Fruit fly (Drosophila melanogaster) whole organism, prepupa: ENCODE results near the gene GlnRS.
A peak's percentile ranks its signal among the peaks of the same experiment; 100 is the strongest.

Experiments
- Blimp-1 ChIP-seq: fragments of 200-800 bp; sonication (Bioruptor generic); optimal IDR thresholded peaks from 3 replicates; lab custom pipeline; 2017; ENCODE audit warnings: missing biosample characterization, missing genetic modification characterization, mild to moderate bottlenecking, moderate library complexity, missing genetic modification reagents
- CG10631 ChIP-seq: fragments of 200-800 bp; sonication (Bioruptor generic); optimal IDR thresholded peaks from 2 replicates; lab custom pipeline; 2016; ENCODE audit warnings: missing biosample characterization, missing genetic modification characterization
- CG10669 ChIP-seq: fragments of 200-800 bp; sonication (Bioruptor generic); optimal IDR thresholded peaks from 3 replicates; lab custom pipeline; 2018; ENCODE audit warnings: missing biosample characterization, mild to moderate bottlenecking, missing genetic modification characterization, moderate library complexity
- CG11294 ChIP-seq: fragments of 200-800 bp; sonication (Bioruptor generic); IDR thresholded peaks from 2 replicates; pipeline ENCODE4 v1.3.6; 2022; ENCODE audit warnings: missing biosample characterization, missing genetic modification characterization
- CG11762 ChIP-seq: fragments of 200-800 bp; sonication (Bioruptor generic); optimal IDR thresholded peaks from 3 replicates; lab custom pipeline; 2016; ENCODE audit warnings: missing biosample characterization, missing genetic modification characterization; ENCODE audit not compliant: insufficient read depth
- CG11902 ChIP-seq: fragments of 200-800 bp; sonication (Bioruptor generic); optimal IDR thresholded peaks from 3 replicates; lab custom pipeline; 2016; ENCODE audit warnings: missing biosample characterization, missing genetic modification characterization
- CG15336 ChIP-seq: fragments of 200-800 bp; sonication (Bioruptor generic); IDR thresholded peaks from 2 replicates; pipeline ENCODE4 v1.3.6; 2022; ENCODE audit warnings: missing biosample characterization, missing genetic modification characterization
- CG1621 ChIP-seq: fragments of 200-800 bp; sonication (Bioruptor generic); optimal IDR thresholded peaks from 3 replicates; lab custom pipeline; 2018; ENCODE audit warnings: missing biosample characterization, mild to moderate bottlenecking, missing genetic modification characterization
- CG16779 ChIP-seq: fragments of 200-800 bp; sonication (Bioruptor generic); optimal IDR thresholded peaks from 3 replicates; lab custom pipeline; 2017; ENCODE audit warnings: missing biosample characterization, mild to moderate bottlenecking, missing genetic modification characterization
- CG3032 ChIP-seq: fragments of 200-800 bp; optimal IDR thresholded peaks from 2 replicates; lab custom pipeline; 2019; ENCODE audit warnings: missing biosample characterization, mild to moderate bottlenecking, missing genetic modification characterization, moderate library complexity
- CG32006 ChIP-seq: fragments of 200-800 bp; sonication (Bioruptor generic); optimal IDR thresholded peaks from 3 replicates; lab custom pipeline; 2017; ENCODE audit warnings: missing biosample characterization, mild to moderate bottlenecking, missing genetic modification characterization
- CG34406 ChIP-seq: fragments of 200-800 bp; sonication (Bioruptor generic); optimal IDR thresholded peaks from 3 replicates; lab custom pipeline; 2016; ENCODE audit warnings: missing biosample characterization, missing genetic modification characterization
- CG3919 ChIP-seq: fragments of 200-800 bp; sonication (Bioruptor generic); optimal IDR thresholded peaks from 3 replicates; lab custom pipeline; 2016; ENCODE audit warnings: missing biosample characterization, missing genetic modification characterization
- CG4318 ChIP-seq: fragments of 200-800 bp; sonication (Bioruptor generic); optimal IDR thresholded peaks from 3 replicates; lab custom pipeline; 2017; ENCODE audit warnings: missing biosample characterization, mild to moderate bottlenecking, missing genetic modification characterization
- CG6163 ChIP-seq: fragments of 200-800 bp; sonication (Bioruptor generic); IDR thresholded peaks from 3 replicates; pipeline ENCODE4 v1.3.6; 2022; ENCODE audit warnings: missing biosample characterization, missing genetic modification characterization
- CG6276 ChIP-seq: fragments of 200-800 bp; sonication (Bioruptor generic); optimal IDR thresholded peaks from 2 replicates; lab custom pipeline; 2017; ENCODE audit warnings: missing biosample characterization, mild to moderate bottlenecking, missing genetic modification characterization
- CG7368 ChIP-seq: fragments of 200-800 bp; sonication (Bioruptor generic); optimal IDR thresholded peaks from 3 replicates; lab custom pipeline; 2016; ENCODE audit warnings: missing biosample characterization, missing genetic modification characterization
- CG8119 ChIP-seq: fragments of 200-800 bp; sonication (Bioruptor generic); IDR thresholded peaks from 3 replicates; pipeline ENCODE4 v1.3.6; 2022; ENCODE audit warnings: missing biosample characterization, missing genetic modification characterization
- CG8319 ChIP-seq: fragments of 200-800 bp; sonication (Bioruptor generic); optimal IDR thresholded peaks from 3 replicates; lab custom pipeline; 2016; ENCODE audit warnings: missing biosample characterization, missing genetic modification characterization
- CG8632 ChIP-seq: fragments of 200-800 bp; sonication (Bioruptor generic); optimal IDR thresholded peaks from 3 replicates; lab custom pipeline; 2016; ENCODE audit warnings: missing biosample characterization, missing genetic modification characterization
- CG9139 ChIP-seq: fragments of 200-800 bp; sonication (Bioruptor generic); optimal IDR thresholded peaks from 3 replicates; lab custom pipeline; 2017; ENCODE audit warnings: missing biosample characterization, mild to moderate bottlenecking, missing genetic modification characterization
- Eip75B ChIP-seq: fragments of 200-800 bp; sonication (Bioruptor generic); optimal IDR thresholded peaks from 3 replicates; lab custom pipeline; 2016; ENCODE audit warnings: missing biosample characterization, missing genetic modification characterization
- Eip93F ChIP-seq: fragments of 200-800 bp; sonication (Bioruptor generic); optimal IDR thresholded peaks from 2 replicates; lab custom pipeline; 2016; ENCODE audit warnings: missing biosample characterization, mild to moderate bottlenecking, missing genetic modification characterization
- Ets96B ChIP-seq: fragments of 200-800 bp; optimal IDR thresholded peaks from 2 replicates; lab custom pipeline; 2019; ENCODE audit warnings: missing biosample characterization, mild to moderate bottlenecking, missing genetic modification characterization, moderate library complexity
- Gug ChIP-seq: fragments of 200-800 bp; sonication (Bioruptor generic); IDR thresholded peaks from 2 replicates; pipeline ENCODE4 v1.3.6; 2022; ENCODE audit warnings: missing biosample characterization, missing genetic modification characterization
- Hr38 ChIP-seq: sonication (Bioruptor generic); optimal IDR thresholded peaks from 2 replicates; lab custom pipeline; 2016; ENCODE audit warnings: missing biosample characterization, missing genetic modification characterization
- Hr39 ChIP-seq: fragments of 200-800 bp; sonication (Bioruptor generic); optimal IDR thresholded peaks from 2 replicates; lab custom pipeline; 2016; ENCODE audit warnings: missing biosample characterization, missing genetic modification characterization
- Hr4 ChIP-seq: fragments of 200-800 bp; sonication (Bioruptor generic); optimal IDR thresholded peaks from 3 replicates; lab custom pipeline; 2016; ENCODE audit warnings: missing biosample characterization, missing genetic modification characterization
- Lpt ChIP-seq: fragments of 200-800 bp; sonication (Bioruptor generic); optimal IDR thresholded peaks from 3 replicates; lab custom pipeline; 2016; ENCODE audit warnings: missing biosample characterization, missing genetic modification characterization
- Met ChIP-seq: fragments of 200-800 bp; sonication (Bioruptor generic); optimal IDR thresholded peaks from 3 replicates; lab custom pipeline; 2016; ENCODE audit warnings: missing biosample characterization, missing genetic modification characterization
- OdsH ChIP-seq: fragments of 200-800 bp; sonication (Bioruptor generic); optimal IDR thresholded peaks from 3 replicates; lab custom pipeline; 2016; ENCODE audit warnings: missing biosample characterization, missing genetic modification characterization
- Sox102F ChIP-seq: fragments of 200-800 bp; sonication (Bioruptor generic); optimal IDR thresholded peaks from 2 replicates; lab custom pipeline; 2016; ENCODE audit warnings: missing biosample characterization, mild to moderate bottlenecking, missing genetic modification characterization
- Sox14 ChIP-seq: fragments of 200-800 bp; sonication (Bioruptor generic); optimal IDR thresholded peaks from 3 replicates; lab custom pipeline; 2016; ENCODE audit warnings: missing biosample characterization, missing genetic modification characterization
- Sox15 ChIP-seq: fragments of 200-800 bp; sonication (Bioruptor generic); optimal IDR thresholded peaks from 3 replicates; lab custom pipeline; 2016; ENCODE audit warnings: missing biosample characterization, missing genetic modification characterization
- achi ChIP-seq: fragments of 200-800 bp; sonication (Bioruptor generic); optimal IDR thresholded peaks from 3 replicates; lab custom pipeline; 2016; ENCODE audit warnings: missing biosample characterization, missing genetic modification characterization
- acj6 ChIP-seq: fragments of 200-800 bp; sonication (Bioruptor generic); optimal IDR thresholded peaks from 3 replicates; lab custom pipeline; 2016; ENCODE audit warnings: missing biosample characterization, missing genetic modification characterization
- cyc ChIP-seq: fragments of 200-800 bp; sonication (Bioruptor generic); optimal IDR thresholded peaks from 3 replicates; lab custom pipeline; 2016; ENCODE audit warnings: missing biosample characterization, missing genetic modification characterization
- dac ChIP-seq: fragments of 200-800 bp; sonication (Bioruptor generic); optimal IDR thresholded peaks from 2 replicates; lab custom pipeline; 2017; ENCODE audit warnings: missing biosample characterization, mild to moderate bottlenecking, missing genetic modification characterization
- dsx ChIP-seq: fragments of 200-800 bp; optimal IDR thresholded peaks from 3 replicates; lab custom pipeline; 2019; ENCODE audit warnings: missing biosample characterization, mild to moderate bottlenecking, missing genetic modification characterization, moderate library complexity; ENCODE audit not compliant: poor library complexity, severe bottlenecking
- eg ChIP-seq: fragments of 200-800 bp; sonication (Bioruptor generic); IDR thresholded peaks from 3 replicates; pipeline ENCODE4 v1.3.6; 2022; ENCODE audit warnings: missing biosample characterization, missing genetic modification characterization
- esn ChIP-seq: fragments of 200-800 bp; sonication (Bioruptor generic); optimal IDR thresholded peaks from 2 replicates; lab custom pipeline; 2016; ENCODE audit warnings: missing biosample characterization, mild to moderate bottlenecking, missing genetic modification characterization, moderate library complexity
- fd59A ChIP-seq: fragments of 200-800 bp; sonication (Bioruptor generic); optimal IDR thresholded peaks from 2 replicates; lab custom pipeline; 2017; ENCODE audit warnings: missing biosample characterization, mild to moderate bottlenecking, missing genetic modification characterization, missing genetic modification reagents
- fkh ChIP-seq: fragments of 200-800 bp; sonication (Bioruptor generic); optimal IDR thresholded peaks from 3 replicates; lab custom pipeline; 2017; ENCODE audit warnings: missing biosample characterization, mild to moderate bottlenecking, missing genetic modification characterization, moderate library complexity
- net ChIP-seq: fragments of 200-800 bp; sonication (Bioruptor generic); optimal IDR thresholded peaks from 3 replicates; lab custom pipeline; 2016; ENCODE audit warnings: missing biosample characterization, missing genetic modification characterization
- pdm3 ChIP-seq: fragments of 200-800 bp; sonication (Bioruptor generic); optimal IDR thresholded peaks from 3 replicates; lab custom pipeline; 2016; ENCODE audit warnings: missing biosample characterization, missing genetic modification characterization
- salr ChIP-seq, 2 experiments: fragments of 200-800 bp; sonication (Bioruptor generic); optimal IDR thresholded peaks; 3 replicates each; lab custom pipeline; 2016 to 2018; ENCODE audit warnings: missing biosample characterization in 2 of 2, missing genetic modification characterization in 2 of 2, mild to moderate bottlenecking in 1 of 2
- spab ChIP-seq: fragments of 200-800 bp; sonication (Bioruptor generic); optimal IDR thresholded peaks from 2 replicates; lab custom pipeline; 2017; ENCODE audit warnings: missing biosample characterization, mild to moderate bottlenecking, missing genetic modification characterization, missing genetic modification reagents
- ss ChIP-seq, 2 experiments: fragments of 200-800 bp; sonication (Bioruptor generic); optimal IDR thresholded peaks; 2 replicates in 1 of 2; 3 replicates in 1 of 2; lab custom pipeline; 2017 to 2018; ENCODE audit warnings: mild to moderate bottlenecking in 2 of 2, missing biosample characterization in 2 of 2, missing genetic modification characterization in 2 of 2, moderate library complexity in 1 of 2
- svp ChIP-seq: fragments of 200-800 bp; sonication (Bioruptor generic); peaks from one replicate; lab custom pipeline; 2016; ENCODE audit warnings: missing biosample characterization, missing genetic modification characterization
- topi ChIP-seq: fragments of 200-800 bp; sonication (Bioruptor generic); optimal IDR thresholded peaks from 3 replicates; lab custom pipeline; 2016; ENCODE audit warnings: missing biosample characterization, missing genetic modification characterization
- vri ChIP-seq: fragments of 200-800 bp; sonication (Bioruptor generic); optimal IDR thresholded peaks from 3 replicates; lab custom pipeline; 2016; ENCODE audit warnings: missing biosample characterization, mild to moderate bottlenecking, missing genetic modification characterization

The GlnRS gene

dm6 chr3R:25258628-25259240 lies 6.8 kb downstream of the GlnRS start, which contains the start of gene CG11857:
Gene CG11857, plus strand, starts transcription at chr3R:25258898.
- TF ChIP-seq CG15336 (GFP tag; lab: Robert Waterston, UW) (peak; percentile 93), fd59A (GFP tag; lab: Kevin White, UChicago) (peak; percentile 91), spab (GFP tag; lab: Kevin White, UChicago) (no peak), pdm3 (GFP tag; lab: Kevin White, UChicago) (peak; percentile 97), Gug (GFP tag; lab: Robert Waterston, UW) (peak; percentile 98), eg (GFP tag; lab: Robert Waterston, UW) (peak; percentile 98), OdsH (GFP tag; lab: Kevin White, UChicago) (peak; percentile 97), CG10631 (GFP tag; lab: Kevin White, UChicago) (peak; percentile 98), Blimp-1 (GFP tag; lab: Kevin White, UChicago) (peak; percentile 86), fkh (GFP tag; lab: Kevin White, UChicago) (peak; percentile 86), CG7368 (peak; percentile 93), CG9139 (no peak), net (GFP tag; lab: Kevin White, UChicago) (peak; percentile 94), CG3032 (tag; lab: Kevin White, UChicago) (peak; percentile 98), CG1621 (peak; percentile 93), CG11762 (peak; percentile 90), Sox14 (GFP tag; lab: Kevin White, UChicago) (peak; percentile 97), dac (GFP tag; lab: Kevin White, UChicago) (peak; percentile 94), Hr4 (GFP tag; lab: Kevin White, UChicago) (peak; percentile 97), CG8319 (GFP tag; lab: Kevin White, UChicago) (peak; percentile 93), Lpt (GFP tag; lab: Kevin White, UChicago) (peak; percentile 89), achi (peak; percentile 97), CG34406 (GFP tag; lab: Kevin White, UChicago) (peak; percentile 92), CG6163 (GFP tag; lab: Robert Waterston, UW) (peak; percentile 98), CG3919 (peak; percentile 96), Hr38 (GFP tag; lab: Kevin White, UChicago) (peak; percentile 82), svp (peak; percentile 99), CG10669 (peak; percentile 94), dsx (peak; percentile 91), CG4318 (GFP tag; lab: Kevin White, UChicago) (no peak), Ets96B (tag; lab: Kevin White, UChicago) (peak; percentile 94), Sox102F (GFP tag; lab: Kevin White, UChicago) (no peak), Sox15 (peak; percentile 96), Hr39 (GFP tag; lab: Kevin White, UChicago) (peak; percentile 98), salr (GFP tag; optimal IDR thresholded peaks at IDR 0.05; lab: Kevin White, UChicago) (peak in 1 of 2 experiments; percentile 93), Met (GFP tag; lab: Kevin White, UChicago) (peak; percentile 97), vri (GFP tag; lab: Kevin White, UChicago) (peak; percentile 94), CG32006 (peak; percentile 96), CG11902 (GFP tag; lab: Kevin White, UChicago) (peak; percentile 96), cyc (GFP tag; lab: Kevin White, UChicago) (peak; percentile 97), Eip75B (peak; percentile 95), topi (GFP tag; lab: Kevin White, UChicago) (peak; percentile 97), esn (GFP tag; lab: Kevin White, UChicago) (peak; percentile 98), CG11294 (GFP tag; lab: Robert Waterston, UW) (peak; percentile 97), acj6 (GFP tag; lab: Kevin White, UChicago) (peak; percentile 97), Eip93F (peak; percentile 89), CG16779 (no peak), ss (GFP tag; optimal IDR thresholded peaks at IDR 0.05; lab: Kevin White, UChicago) (peak in 1 of 2 experiments; percentile 91), CG8119 (GFP tag; lab: Robert Waterston, UW) (peak; percentile 90), CG8632 (GFP tag; lab: Kevin White, UChicago) (peak; percentile 92), CG6276 (GFP tag; lab: Kevin White, UChicago) (no peak)
